Worm (Caenorhabditis elegans) whole organism, dauer: ENCODE measurements around the gene C24F3.2.

ENCODE experiments used
- unc-62 ChIP-seq: sonication (generic microtip); optimal IDR thresholded peaks from 2 replicates; lab custom pipeline; 2017; ENCODE audit warnings: missing biosample characterization, missing genetic modification reagents, missing genetic modification characterization

C24F3.2 gene

ce11 chrIV:10216704-10217296, 5.5 kb upstream of the C24F3.2 start:
- TF ChIP-seq unc-62 = no peak

ce11 chrIV:10219208-10219607, 3.1 kb upstream of the C24F3.2 start, which contains the start of gene qns-1:
Gene qns-1 (minus strand): TSS chrIV:10219308.
- no peak for TF ChIP-seq unc-62

DNA sequence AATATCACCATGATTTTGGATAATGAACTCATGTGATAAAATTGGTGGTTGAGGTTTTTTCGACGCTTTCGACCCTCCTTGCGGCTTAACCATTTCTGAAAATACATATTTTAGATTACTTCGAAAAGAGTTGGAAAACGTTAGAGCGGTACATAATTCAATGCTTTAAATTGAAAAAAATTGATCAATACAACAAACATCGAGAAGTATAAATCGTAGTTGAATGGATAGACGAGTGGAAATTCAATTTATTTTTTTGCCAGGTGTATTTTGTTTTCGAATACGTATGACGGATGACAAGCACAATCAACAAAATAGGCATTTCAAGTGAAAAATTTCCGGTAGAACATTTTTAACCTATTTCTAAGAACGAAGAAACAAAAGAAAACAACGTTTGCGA, 1.2 kb upstream of the C24F3.2 start, which contains the start of gene tram-1:
Gene tram-1 (minus strand): TSS at position 101 of the 400 bp plus-strand sequence.
- no peak for TF ChIP-seq unc-62

DNA sequence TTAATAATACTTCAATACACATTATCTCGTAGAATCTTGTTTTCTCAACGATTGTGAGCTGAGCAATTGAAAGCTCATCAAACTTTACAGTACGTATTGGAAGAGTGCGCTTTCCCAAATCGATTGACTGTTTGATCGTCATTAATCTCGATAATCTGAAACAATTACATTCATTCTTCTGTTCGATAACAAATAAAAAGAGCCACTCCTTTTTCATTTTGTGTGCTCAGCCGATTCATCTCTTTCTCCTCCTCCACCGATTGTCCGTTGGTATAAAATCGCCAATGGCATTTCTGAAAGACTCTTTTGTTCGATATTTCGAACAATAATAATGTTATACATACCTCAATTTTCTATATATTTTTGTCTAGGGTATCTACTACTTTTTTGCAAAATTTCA, 1.4 kb downstream of the C24F3.2 start, which contains the start of gene nas-12:
Gene nas-12 (plus strand): TSS at position 301 of the 400 bp plus-strand sequence.
- no peak for TF ChIP-seq unc-62

- no peak for TF ChIP-seq unc-62
Observed at ce11 chrIV:10227534-10227933, 5.2 kb downstream of the C24F3.2 start, which contains the start of gene F01G10.6. Gene F01G10.6 (minus strand): TSS chrIV:10227634.

- TF ChIP-seq unc-62 = no peak
Observed at ce11 chrIV:10230971-10231370, 8.6 kb downstream of the C24F3.2 start, which contains the start of gene F01G10.5. Gene F01G10.5 (minus strand): TSS chrIV:10231071.

DNA sequence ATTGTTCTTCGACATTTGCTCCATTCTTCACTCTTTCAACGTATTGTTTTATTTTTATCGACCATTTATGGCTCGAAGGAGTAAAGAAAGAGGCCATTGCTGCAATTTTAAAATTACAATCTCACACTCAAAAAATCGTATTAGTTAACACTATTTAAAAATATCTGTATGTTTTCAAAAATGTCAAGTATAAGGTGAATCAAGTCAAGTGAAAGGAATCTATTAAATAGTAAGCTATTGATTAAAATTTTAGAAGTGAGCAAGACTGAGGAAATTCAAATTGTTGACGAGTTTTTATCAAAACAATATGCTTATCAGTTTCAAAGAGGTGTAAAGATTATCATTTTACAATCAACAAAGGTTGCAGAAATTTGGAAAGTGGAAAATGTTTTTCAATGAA, 10.1 kb downstream of the C24F3.2 start, which contains the start of gene F01G10.4:
Gene F01G10.4 (minus strand): TSS at position 101 of the 400 bp plus-strand sequence.
- TF ChIP-seq unc-62 = no peak

- TF ChIP-seq unc-62 = no peak
Observed at ce11 chrIV:10235279-10235829, 13.0 kb downstream of the C24F3.2 start, which contains the start of gene ech-9. Gene ech-9 (minus strand): TSS chrIV:10235329.

ce11 chrIV:10236106-10236505, 13.8 kb downstream of the C24F3.2 start:
- TF ChIP-seq unc-62 = no peak

ce11 chrIV:10239045-10239444, 16.7 kb downstream of the C24F3.2 start, which contains the start of gene ech-8:
Gene ech-8 (minus strand): TSS chrIV:10239176.
- TF ChIP-seq unc-62 = no peak

- TF ChIP-seq unc-62 = no peak
Observed at ce11 chrIV:10241659-10242058, 19.3 kb downstream of the C24F3.2 start, which contains the start of gene lipl-7. Gene lipl-7 (minus strand): TSS chrIV:10241823.

ce11 chrIV:10242458-10243123, 20.3 kb downstream of the C24F3.2 start:
- no peak for TF ChIP-seq unc-62

ce11 chrIV:10243276-10243675, 20.9 kb downstream of the C24F3.2 start, which contains the start of gene tkt-1:
Gene tkt-1 (plus strand): TSS chrIV:10243612.
- no peak for TF ChIP-seq unc-62

- no peak for TF ChIP-seq unc-62
Observed at ce11 chrIV:10245666-10246210, 23.4 kb downstream of the C24F3.2 start, which contains the start of gene F01G10.10. Gene F01G10.10 (plus strand): TSS chrIV:10246160.

- TF ChIP-seq unc-62 = no peak
Observed at ce11 chrIV:10250577-10251075, 28.3 kb downstream of the C24F3.2 start, which contains the start of gene daf-14. Gene daf-14 (plus strand): TSS chrIV:10250627.

- no peak for TF ChIP-seq unc-62
Observed at ce11 chrIV:10251261-10251660, 28.9 kb downstream of the C24F3.2 start.

DNA sequence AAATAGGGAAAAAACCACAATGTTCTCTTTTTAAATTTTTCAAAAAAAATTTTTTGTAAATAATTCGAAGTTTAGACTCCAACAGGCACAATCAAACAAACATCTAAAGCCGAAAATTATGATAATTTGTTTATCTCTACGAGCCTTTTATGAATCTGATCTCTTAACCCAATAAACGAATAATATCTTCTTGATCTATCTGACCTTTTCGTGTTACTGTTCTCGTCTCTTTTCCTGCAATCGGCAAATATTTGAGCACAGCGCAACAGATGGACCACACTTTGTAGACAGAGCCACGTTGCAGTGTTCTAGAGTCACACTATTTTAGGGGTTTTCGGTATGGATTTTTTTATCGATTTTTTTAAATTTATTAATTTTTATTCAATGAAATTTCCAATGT, 29.4 kb downstream of the C24F3.2 start:
- no peak for TF ChIP-seq unc-62
